Worm (Caenorhabditis elegans): ENCODE data around the gene M163.5.

Gene M163.5

DNA sequence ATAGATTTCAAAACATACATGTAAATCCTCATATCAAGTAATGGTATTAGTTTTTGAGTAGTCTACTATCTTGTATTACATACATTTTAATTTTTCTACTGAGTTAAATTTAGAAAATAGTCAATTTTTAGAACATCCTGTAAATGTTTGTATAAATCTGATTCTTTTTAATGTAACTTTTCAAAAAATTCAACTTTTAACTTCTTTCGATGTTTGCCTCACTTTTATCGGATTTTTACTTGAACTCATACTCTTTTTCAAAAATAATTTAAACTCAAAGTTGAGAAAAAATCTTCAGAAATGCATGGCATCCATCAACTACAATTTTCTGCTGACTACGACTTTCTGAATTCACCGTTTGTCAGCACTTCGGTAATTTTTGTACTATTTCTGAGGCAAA lies 9.3 kb upstream of the M163.5 start, which contains the start of gene M163.7 (continued):
- no peak for TF ChIP-seq fkh-10 (GFP tag; optimal IDR thresholded peaks at IDR 0.05)
- no peak for TF ChIP-seq Y5F2A.4 (GFP tag; optimal IDR thresholded peaks at IDR 0.05)
- TF ChIP-seq saeg-2 (GFP tag; IDR thresholded peaks at IDR 0.05): no peak

- no peak for TF ChIP-seq ztf-11 (tag; optimal IDR thresholded peaks at IDR 0.05)
- no peak for TF ChIP-seq F10B5.3 (tag; optimal IDR thresholded peaks at IDR 0.05)
- no peak for TF ChIP-seq mes-2 (tag; optimal IDR thresholded peaks at IDR 0.05; ENCODE audit: poor library complexity, severe bottlenecking)
- TF ChIP-seq attf-4 (tag; optimal IDR thresholded peaks at IDR 0.05): no peak
- TF ChIP-seq spr-1 (tag; optimal IDR thresholded peaks at IDR 0.05): no peak
- TF ChIP-seq Y48G9A.11 (GFP tag; IDR thresholded peaks at IDR 0.05): no peak
- no peak for TF ChIP-seq nhr-102 (tag; optimal IDR thresholded peaks at IDR 0.05)
- no peak for TF ChIP-seq madf-9 (GFP tag; conservative IDR thresholded peaks at IDR 0.05)
- no peak for TF ChIP-seq lin-15B (tag; optimal IDR thresholded peaks at IDR 0.05)
- TF ChIP-seq nhr-237 (tag; optimal IDR thresholded peaks at IDR 0.05): no peak
- no peak for TF ChIP-seq madf-5 (GFP tag; IDR thresholded peaks at IDR 0.05)
- TF ChIP-seq F44E2.7 (GFP tag; IDR thresholded peaks at IDR 0.05): no peak
- TF ChIP-seq lin-39 (tag; optimal IDR thresholded peaks at IDR 0.05): no peak
- no peak for TF ChIP-seq nhr-11 (tag; optimal IDR thresholded peaks at IDR 0.05)
- no peak for TF ChIP-seq unc-39 (tag; optimal IDR thresholded peaks at IDR 0.05)
- no peak for TF ChIP-seq ceh-62 (tag; optimal IDR thresholded peaks at IDR 0.05)
- TF ChIP-seq hlh-11 (tag; optimal IDR thresholded peaks at IDR 0.05): no peak
Measured at ce11 chrX:14465593-14465992, 8.2 kb upstream of the M163.5 start, which contains the start of gene M163.22. Gene M163.22, plus strand, starts transcription at chrX:14465893.

- TF ChIP-seq lin-39 (tag; optimal IDR thresholded peaks at IDR 0.05): no peak
Measured at ce11 chrX:14466532-14466931, 7.3 kb upstream of the M163.5 start, which contains the start of gene M163.21. Gene M163.21, plus strand, starts transcription at chrX:14466832.

DNA sequence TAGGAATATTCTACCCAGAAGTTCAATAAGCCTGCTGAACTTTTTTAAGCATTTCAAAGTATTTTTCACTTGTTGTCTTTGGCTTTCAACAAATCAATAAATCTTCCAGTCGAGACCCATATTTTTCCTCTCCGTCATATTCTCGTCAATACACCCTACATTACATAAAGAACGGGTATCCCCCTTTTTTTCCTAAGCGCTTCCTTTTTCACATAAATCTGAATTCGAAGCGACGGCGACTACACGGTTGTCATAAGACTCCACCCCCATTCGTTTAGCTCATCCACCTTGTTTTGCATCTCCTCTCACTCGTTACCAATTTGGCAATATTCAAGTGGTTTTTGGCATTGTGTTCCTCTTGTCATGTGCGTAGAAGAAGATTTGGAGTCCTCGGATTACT lies 4.6 kb upstream of the M163.5 start, which contains the start of gene M163.9:
Gene M163.9, plus strand, starts transcription at position 301 of the 400 bp plus-strand sequence.
- no peak for TF ChIP-seq saeg-2 (GFP tag; IDR thresholded peaks at IDR 0.05)
- TF ChIP-seq lin-29 (GFP tag; IDR thresholded peaks at IDR 0.05): no peak
- TF ChIP-seq Y105C5A.15 (GFP tag; IDR thresholded peaks at IDR 0.05): no peak
- no peak for TF ChIP-seq lin-1 (GFP tag; IDR thresholded peaks at IDR 0.05)
- no peak for TF ChIP-seq lin-38 (GFP tag; IDR thresholded peaks at IDR 0.05)
- TF ChIP-seq T20F7.1 (GFP tag; optimal IDR thresholded peaks at IDR 0.05): no peak
- TF ChIP-seq unc-39 (tag; optimal IDR thresholded peaks at IDR 0.05): no peak
- TF ChIP-seq nhr-48 (tag; optimal IDR thresholded peaks at IDR 0.05): no peak
- TF ChIP-seq dve-1 (tag; optimal IDR thresholded peaks at IDR 0.05; ENCODE audit: insufficient read depth): no peak
- TF ChIP-seq ama-1 (optimal IDR thresholded peaks at IDR 0.05): no peak
- TF ChIP-seq egl-43 (GFP tag; IDR thresholded peaks at IDR 0.05): no peak
- TF ChIP-seq hlh-30 (tag; optimal IDR thresholded peaks at IDR 0.05; ENCODE audit: insufficient read depth): no peak
- TF ChIP-seq duxl-1 (tag; optimal IDR thresholded peaks at IDR 0.05; ENCODE audit: poor library complexity): no peak
- no peak for TF ChIP-seq ces-1 (GFP tag; optimal IDR thresholded peaks at IDR 0.05)
- no peak for TF ChIP-seq daf-19 (GFP tag; conservative IDR thresholded peaks at IDR 0.05)
- no peak for TF ChIP-seq zag-1 (tag; optimal IDR thresholded peaks at IDR 0.05)
- TF ChIP-seq ceh-28 (tag; optimal IDR thresholded peaks at IDR 0.05): no peak

- no peak for TF ChIP-seq ceh-44 (GFP tag; IDR thresholded peaks at IDR 0.05)
- TF ChIP-seq hif-1 (tag; optimal IDR thresholded peaks at IDR 0.05): no peak
- TF ChIP-seq php-3 (GFP tag; IDR thresholded peaks at IDR 0.05): no peak
- TF ChIP-seq daf-12 (tag; optimal IDR thresholded peaks at IDR 0.05): no peak
Measured at ce11 chrX:14470687-14471086, 3.2 kb upstream of the M163.5 start, which contains the start of gene M163.10. Gene M163.10, plus strand, starts transcription at chrX:14470987.
